Worm (Caenorhabditis elegans) whole organism, early embryonic: ENCODE data around the gene math-31.

Experiments used
- B0310.2 ChIP-seq: sonication (generic microtip); optimal IDR thresholded peaks from 2 replicates; lab custom pipeline; 2016; ENCODE audit warnings: mild to moderate bottlenecking, missing genetic modification characterization, missing compliant biosample characterization
- F13C5.2 ChIP-seq: sonication (generic microtip); optimal IDR thresholded peaks from 2 replicates; lab custom pipeline; 2017; ENCODE audit warnings: mild to moderate bottlenecking, missing genetic modification characterization, inconsistent platforms, missing compliant biosample characterization
- aly-1 ChIP-seq: sonication (generic microtip); optimal IDR thresholded peaks from 2 replicates; lab custom pipeline; 2016; ENCODE audit warnings: missing genetic modification characterization, missing compliant biosample characterization
- ama-1 ChIP-seq: fragments of 150-350 bp; optimal IDR thresholded peaks from 2 replicates; lab custom pipeline; 2014
- ceh-13 ChIP-seq: fragments of 200-800 bp; sonication (Bioruptor generic); optimal IDR thresholded peaks from 2 replicates; lab custom pipeline; 2018; ENCODE audit warnings: mild to moderate bottlenecking, missing genetic modification characterization, missing compliant biosample characterization
- ceh-36 ChIP-seq: sonication (generic microtip); optimal IDR thresholded peaks from 2 replicates; lab custom pipeline; 2016; ENCODE audit warnings: missing genetic modification characterization, inconsistent platforms, missing compliant biosample characterization
- ets-7 ChIP-seq: sonication (generic microtip); optimal IDR thresholded peaks from 2 replicates; lab custom pipeline; 2016; ENCODE audit warnings: missing genotype, missing genetic modification characterization, missing compliant biosample characterization
- flt-1 ChIP-seq: fragments of 200-800 bp; sonication (Bioruptor generic); IDR thresholded peaks from 2 replicates; pipeline ENCODE4 v1.3.6; 2022; ENCODE audit warnings: missing genetic modification characterization, missing compliant biosample characterization
- hmbx-1 ChIP-seq: sonication (generic microtip); optimal IDR thresholded peaks from 2 replicates; lab custom pipeline; 2016; ENCODE audit warnings: mild to moderate bottlenecking, missing genetic modification characterization, missing compliant biosample characterization
- hmg-4 ChIP-seq: fragments of 200-800 bp; sonication (Bioruptor generic); optimal IDR thresholded peaks from 2 replicates; lab custom pipeline; 2018; ENCODE audit warnings: mild to moderate bottlenecking, missing genetic modification characterization, missing compliant biosample characterization
- hnd-1 ChIP-seq: sonication (generic microtip); optimal IDR thresholded peaks from 2 replicates; lab custom pipeline; 2016; ENCODE audit warnings: missing genetic modification characterization, missing compliant biosample characterization
- pes-1 ChIP-seq: fragments of 200-800 bp; sonication (Bioruptor generic); IDR thresholded peaks from 2 replicates; pipeline ENCODE4 v1.3.6; 2022; ENCODE audit warnings: missing genetic modification reagents, missing genetic modification characterization, missing compliant biosample characterization
- scrt-1 ChIP-seq: fragments of 200-800 bp; sonication (Bioruptor generic); IDR thresholded peaks from 2 replicates; pipeline ENCODE4 v1.3.6; 2022; ENCODE audit warnings: missing genetic modification characterization, missing compliant biosample characterization
- sea-1 ChIP-seq: fragments of 200-800 bp; sonication (Bioruptor generic); conservative IDR thresholded peaks from 2 replicates; pipeline ENCODE4 v1.3.6; 2022; ENCODE audit warnings: missing genetic modification characterization, missing compliant biosample characterization
- tbx-11 ChIP-seq: fragments of 200-800 bp; sonication (Bioruptor generic); IDR thresholded peaks from 2 replicates; pipeline ENCODE4 v1.3.6; 2022; ENCODE audit warnings: missing genetic modification characterization, missing compliant biosample characterization
- tbx-37 ChIP-seq: fragments of 200-800 bp; sonication (Bioruptor generic); conservative IDR thresholded peaks from 2 replicates; pipeline ENCODE4 v1.3.6; 2022; ENCODE audit warnings: missing genetic modification reagents, missing genetic modification characterization, missing compliant biosample characterization
- tra-4 ChIP-seq: sonication (generic microtip); optimal IDR thresholded peaks from 2 replicates; lab custom pipeline; 2017; ENCODE audit warnings: missing genetic modification characterization, missing compliant biosample characterization

Gene math-31

ce11 chrII:1899934-1900333 is 12.7 kb downstream of the math-31 start, which contains the start of gene math-24:
Gene math-24, plus strand, starts transcription at chrII:1900234.
- no peak for TF ChIP-seq tbx-11
- no peak for TF ChIP-seq ceh-36 (tag; lab: Kevin White, UChicago)
- TF ChIP-seq ets-7, result no peak
- no peak for TF ChIP-seq ama-1
- no peak for TF ChIP-seq sea-1
- TF ChIP-seq flt-1 (GFP tag; lab: Robert Waterston, UW), result no peak
- TF ChIP-seq hmbx-1 (tag; lab: Kevin White, UChicago), result no peak
- TF ChIP-seq pes-1 (GFP tag; lab: Robert Waterston, UW), result no peak

- TF ChIP-seq sea-1, result no peak
- no peak for TF ChIP-seq F13C5.2
- no peak for TF ChIP-seq B0310.2 (tag; lab: Kevin White, UChicago)
- TF ChIP-seq hmbx-1 (tag; lab: Kevin White, UChicago), result no peak
Measured at ce11 chrII:1897936-1898335, 14.7 kb downstream of the math-31 start, which contains the start of gene C46F9.6. Gene C46F9.6, plus strand, starts transcription at chrII:1898236.

- no peak for TF ChIP-seq aly-1 (tag; lab: Kevin White, UChicago)
- no peak for TF ChIP-seq tra-4 (tag; lab: Kevin White, UChicago)
- TF ChIP-seq ama-1, result no peak
- no peak for TF ChIP-seq tbx-37 (GFP tag; lab: Robert Waterston, UW)
- no peak for TF ChIP-seq flt-1 (GFP tag; lab: Robert Waterston, UW)
- no peak for TF ChIP-seq hmg-4 (GFP tag; lab: Kevin White, UChicago)
- TF ChIP-seq sea-1, result no peak
- no peak for TF ChIP-seq scrt-1 (GFP tag; lab: Robert Waterston, UW)
- TF ChIP-seq tbx-11, result no peak
- TF ChIP-seq hmbx-1 (tag; lab: Kevin White, UChicago), result no peak
- no peak for TF ChIP-seq ceh-13 (GFP tag; lab: Kevin White, UChicago)
- TF ChIP-seq pes-1 (GFP tag; lab: Robert Waterston, UW), result no peak
Measured at ce11 chrII:1895762-1896161, 16.9 kb downstream of the math-31 start, which contains the start of gene math-25. Gene math-25, plus strand, starts transcription at chrII:1896062.

ce11 chrII:1895278-1895677 is 17.4 kb downstream of the math-31 start, which contains the start of gene C46F9.5:
Gene C46F9.5, plus strand, starts transcription at chrII:1895578.
- no peak for TF ChIP-seq hmbx-1 (tag; lab: Kevin White, UChicago)
- TF ChIP-seq ceh-36 (tag; lab: Kevin White, UChicago), result no peak
- TF ChIP-seq tbx-37 (GFP tag; lab: Robert Waterston, UW), result no peak
- no peak for TF ChIP-seq B0310.2 (tag; lab: Kevin White, UChicago)
- no peak for TF ChIP-seq pes-1 (GFP tag; lab: Robert Waterston, UW)

ce11 chrII:1893912-1894311 is 18.7 kb downstream of the math-31 start, which contains the start of gene C16C4.1:
Gene C16C4.1, plus strand, starts transcription at chrII:1894212.
- TF ChIP-seq hnd-1 (tag; lab: Kevin White, UChicago) (no peak), scrt-1 (GFP tag; lab: Robert Waterston, UW) (no peak), tbx-37 (GFP tag; lab: Robert Waterston, UW) (no peak), tra-4 (tag; lab: Kevin White, UChicago) (no peak), hmg-4 (GFP tag; lab: Kevin White, UChicago) (no peak), ama-1 (no peak), tbx-11 (no peak), ceh-13 (GFP tag; lab: Kevin White, UChicago) (no peak), B0310.2 (tag; lab: Kevin White, UChicago) (no peak), F13C5.2 (no peak), sea-1 (no peak), ets-7 (no peak), pes-1 (GFP tag; lab: Robert Waterston, UW) (no peak), ceh-36 (tag; lab: Kevin White, UChicago) (no peak), hmbx-1 (tag; lab: Kevin White, UChicago) (no peak), aly-1 (tag; lab: Kevin White, UChicago) (no peak), flt-1 (GFP tag; lab: Robert Waterston, UW) (no peak)

ce11 chrII:1890682-1891081 is 22.0 kb downstream of the math-31 start, which contains the start of gene math-9:
Gene math-9, minus strand, starts transcription at chrII:1890782.
- TF ChIP-seq hnd-1 (tag; lab: Kevin White, UChicago) (no peak), tra-4 (tag; lab: Kevin White, UChicago) (no peak), flt-1 (GFP tag; lab: Robert Waterston, UW) (no peak), hmg-4 (GFP tag; lab: Kevin White, UChicago) (no peak), hmbx-1 (tag; lab: Kevin White, UChicago) (no peak), aly-1 (tag; lab: Kevin White, UChicago) (no peak), B0310.2 (tag; lab: Kevin White, UChicago) (no peak), sea-1 (no peak), ama-1 (no peak), ceh-13 (GFP tag; lab: Kevin White, UChicago) (no peak), pes-1 (GFP tag; lab: Robert Waterston, UW) (no peak), tbx-37 (GFP tag; lab: Robert Waterston, UW) (no peak), scrt-1 (GFP tag; lab: Robert Waterston, UW) (no peak), ets-7 (no peak), ceh-36 (tag; lab: Kevin White, UChicago) (no peak), tbx-11 (no peak)

ce11 chrII:1889071-1889470 is 23.6 kb downstream of the math-31 start, which contains the start of gene math-8:
Gene math-8, minus strand, starts transcription at chrII:1889171.
- TF ChIP-seq aly-1 (tag; lab: Kevin White, UChicago), result no peak
- no peak for TF ChIP-seq B0310.2 (tag; lab: Kevin White, UChicago)
- TF ChIP-seq tbx-11, result no peak
- no peak for TF ChIP-seq hmbx-1 (tag; lab: Kevin White, UChicago)
- no peak for TF ChIP-seq scrt-1 (GFP tag; lab: Robert Waterston, UW)
- no peak for TF ChIP-seq F13C5.2
- TF ChIP-seq hnd-1 (tag; lab: Kevin White, UChicago), result no peak
- no peak for TF ChIP-seq ets-7
- TF ChIP-seq tbx-37 (GFP tag; lab: Robert Waterston, UW), result no peak
- TF ChIP-seq ama-1, result no peak
- no peak for TF ChIP-seq pes-1 (GFP tag; lab: Robert Waterston, UW)
- no peak for TF ChIP-seq ceh-36 (tag; lab: Kevin White, UChicago)
- no peak for TF ChIP-seq ceh-13 (GFP tag; lab: Kevin White, UChicago)
- no peak for TF ChIP-seq sea-1
- no peak for TF ChIP-seq flt-1 (GFP tag; lab: Robert Waterston, UW)
- TF ChIP-seq hmg-4 (GFP tag; lab: Kevin White, UChicago), result no peak
